Worm (Caenorhabditis elegans): ENCODE results near the gene C27D6.11.

ce11 chrII:5184661-5185545 lies 23.9 kb upstream of the C27D6.11 start:
- TF ChIP-seq lin-15B (tag; optimal IDR thresholded peaks at IDR 0.05) (no peak), vab-7 (GFP tag; IDR thresholded peaks at IDR 0.05) (no peak), nhr-76 (tag; optimal IDR thresholded peaks at IDR 0.05) (no peak), pha-4 (GFP tag; IDR thresholded peaks at IDR 0.05) (0 out of 2 replicates have a peak, but pooled peaks have one; percentile 28), pha-4 (tag; optimal IDR thresholded peaks at IDR 0.05) (no peak), nhr-28 (tag; optimal IDR thresholded peaks at IDR 0.05) (peak; percentile 51), dpl-1 (GFP tag; optimal IDR thresholded peaks at IDR 0.05) (no peak), unc-62 (GFP tag; optimal IDR thresholded peaks at IDR 0.05 in 1 of 2) (no peak), unc-62 (tag; optimal IDR thresholded peaks at IDR 0.05) (no peak), ztf-11 (tag; optimal IDR thresholded peaks at IDR 0.05) (no peak), ama-1 (optimal IDR thresholded peaks at IDR 0.05) (no peak), nhr-102 (tag; optimal IDR thresholded peaks at IDR 0.05) (peak; percentile 51), lin-13 (GFP tag; optimal IDR thresholded peaks at IDR 0.05) (no peak), zag-1 (tag; optimal IDR thresholded peaks at IDR 0.05) (no peak)
